Worm (Caenorhabditis elegans): ENCODE measurements around the gene F21D5.5.

DNA sequence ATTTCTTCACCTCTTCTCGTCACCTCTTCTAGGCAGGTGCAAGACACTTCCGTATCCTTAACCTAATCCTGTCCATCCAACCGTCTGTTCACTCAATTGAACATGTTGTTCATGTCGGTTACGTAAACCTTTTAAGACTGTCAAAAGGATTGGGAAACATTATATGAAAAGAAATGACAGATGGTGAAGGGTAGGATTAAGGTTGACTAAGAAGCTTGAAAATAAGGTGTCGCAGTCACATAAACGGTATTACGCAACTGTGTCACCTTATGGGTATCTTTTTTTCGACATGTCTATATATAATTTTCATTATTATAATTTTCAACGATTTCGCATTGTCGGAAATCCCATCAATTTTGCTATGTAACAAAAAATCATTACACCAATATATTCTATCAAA, 16.4 kb downstream of the F21D5.5 start:
- TF ChIP-seq lsy-27 (tag; optimal IDR thresholded peaks at IDR 0.05; ENCODE audit: borderline replicate concordance, insufficient read depth) (no peak), Y79H2A.3 (GFP tag; conservative IDR thresholded peaks at IDR 0.05) (no peak), die-1 (tag; optimal IDR thresholded peaks at IDR 0.05) (no peak)

Measured in whole organism, young adult.